Worm (Caenorhabditis elegans) whole organism, dauer: ENCODE data around the gene damt-1.
"Not testable (repeated sequence)": the region's sequence is repeated elsewhere in the genome, so short reads cannot be mapped to it uniquely, and the experiment has no call there.

Source experiments
- unc-62 ChIP-seq: sonication (generic microtip); optimal IDR thresholded peaks from 2 replicates; lab custom pipeline; 2017; ENCODE audit warnings: missing biosample characterization, missing genetic modification reagents, missing genetic modification characterization

damt-1 gene

DNA sequence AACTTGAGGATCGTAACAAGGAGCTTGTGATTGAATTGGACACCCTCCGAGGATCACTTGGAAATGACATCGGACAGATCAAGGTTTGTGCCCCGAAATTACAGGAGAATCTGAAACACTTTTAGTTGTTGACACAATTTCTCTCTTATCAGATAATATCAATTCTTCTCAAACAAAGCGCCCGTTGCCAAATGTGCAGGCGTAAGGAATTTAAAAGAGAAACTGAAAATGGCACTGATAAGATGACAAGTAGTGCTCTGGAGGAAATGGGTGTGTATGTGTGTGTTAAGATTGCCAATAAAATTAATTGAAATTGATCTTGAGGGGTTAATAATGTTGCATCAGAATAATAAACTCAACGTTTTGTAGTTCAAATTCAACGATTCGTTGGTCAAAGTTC lies 31.4 kb downstream of the damt-1 start:
- no peak for TF ChIP-seq unc-62 (GFP tag; lab: Kevin White, UChicago)

DNA sequence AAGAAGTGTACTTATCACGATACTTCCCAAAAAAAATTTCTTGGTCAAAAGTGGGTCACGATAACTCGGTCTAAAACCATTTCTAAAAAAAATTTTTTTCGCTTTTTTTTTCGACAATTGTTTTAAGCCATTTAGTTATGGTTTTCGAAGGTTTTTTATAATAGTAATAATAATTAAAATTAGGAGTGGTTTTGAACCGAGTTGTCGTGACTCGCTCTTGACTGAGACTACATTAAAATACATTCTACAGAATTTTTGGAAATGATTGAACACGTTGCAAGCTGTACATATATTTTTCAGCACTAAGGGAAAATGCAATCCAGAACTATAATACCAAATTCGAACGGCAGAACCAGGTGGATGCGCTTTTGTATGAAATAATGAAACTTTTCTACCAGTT lies 34.2 kb downstream of the damt-1 start, which contains the start of gene F10C1.8:
F10C1.8 (plus strand) TSS at position 301 of the 400 bp plus-strand sequence.
- TF ChIP-seq unc-62 (GFP tag; lab: Kevin White, UChicago) = no peak

DNA sequence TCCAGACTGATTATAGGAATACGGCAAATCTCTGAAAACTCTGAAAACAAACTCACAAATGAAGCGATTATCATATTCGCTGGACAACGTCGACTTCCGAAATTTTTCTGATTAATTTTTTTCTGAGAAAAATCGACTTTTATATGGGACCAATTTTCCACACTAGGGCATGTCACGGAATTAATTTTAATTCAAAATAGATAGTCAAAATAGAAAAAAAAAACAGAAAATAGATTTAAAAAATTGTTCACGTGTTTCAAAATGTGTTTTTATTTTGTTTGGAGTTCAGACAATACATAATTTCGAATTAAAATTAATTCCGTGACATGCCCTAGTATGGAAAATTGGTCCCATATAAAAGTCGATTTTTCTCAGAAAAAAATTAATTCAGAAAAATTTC lies 37.7 kb downstream of the damt-1 start, which contains the start of the genes F10C1.3 and F10C1.23:
F10C1.3 (minus strand) TSS at position 101 of the 400 bp plus-strand sequence.
F10C1.23 (plus strand) TSS at position 385 of the 400 bp plus-strand sequence.
- not testable (repeated sequence) for TF ChIP-seq unc-62 (GFP tag; lab: Kevin White, UChicago)

DNA sequence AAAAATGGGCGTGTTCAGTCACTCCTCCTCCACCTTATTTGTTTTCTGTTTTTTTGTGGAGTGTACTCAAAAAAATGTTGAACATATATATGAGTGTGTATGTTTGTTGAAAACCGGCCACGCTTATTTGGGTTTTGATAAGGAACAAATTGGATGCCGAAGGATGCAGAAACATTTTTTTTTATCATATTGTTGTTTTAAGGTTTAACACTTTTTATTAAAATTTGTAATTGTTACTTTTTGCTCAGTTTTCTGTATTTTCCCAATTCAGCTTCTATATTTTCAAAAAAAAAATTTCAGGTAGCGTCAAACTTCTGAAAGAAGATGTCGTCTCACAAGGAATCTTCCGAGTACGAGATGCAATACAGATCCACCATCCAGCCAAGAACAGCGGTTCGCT lies 45.4 kb downstream of the damt-1 start, which contains the start of gene ifb-1:
ifb-1 (plus strand) TSS at position 301 of the 400 bp plus-strand sequence.
- no peak for TF ChIP-seq unc-62 (GFP tag; lab: Kevin White, UChicago)

DNA sequence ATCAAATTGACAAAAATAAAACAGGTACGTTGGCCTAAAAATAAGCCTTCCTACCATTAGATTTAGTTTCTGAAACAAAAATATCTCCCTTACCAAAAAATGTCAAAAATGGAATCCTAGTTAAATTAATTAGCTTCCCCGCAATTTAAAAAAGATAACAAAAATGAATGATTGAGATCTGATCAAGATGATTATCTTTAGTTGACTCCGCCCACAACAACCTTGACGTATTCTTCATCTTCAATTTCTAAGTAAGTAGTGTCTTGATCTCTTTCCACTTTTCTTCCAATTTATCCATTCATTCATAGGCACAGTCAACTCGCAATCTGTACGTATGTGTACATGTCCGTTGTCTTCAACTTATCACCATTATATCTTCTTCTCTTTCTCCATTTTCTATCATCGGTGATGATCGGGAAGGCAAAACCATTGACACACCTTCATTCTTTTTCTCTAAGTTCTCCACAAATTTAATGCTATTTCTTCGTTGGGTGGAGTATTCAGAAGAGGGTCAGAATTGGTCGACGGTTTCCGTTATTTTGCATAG lies 48.4 kb downstream of the damt-1 start:
- no peak for TF ChIP-seq unc-62 (GFP tag; lab: Kevin White, UChicago)
